Worm (Caenorhabditis elegans) whole organism, L1 larva: ENCODE measurements around the gene dpy-3.

Source experiments
- C34B4.2 ChIP-seq: sonication (generic microtip); optimal IDR thresholded peaks from 2 replicates; lab custom pipeline; 2017; ENCODE audit warnings: mild to moderate bottlenecking, missing genetic modification characterization, missing compliant biosample characterization
- F16B12.6 ChIP-seq: fragments of 150-350 bp; optimal IDR thresholded peaks from 2 replicates; lab custom pipeline; 2014; ENCODE audit warnings: missing biosample characterization, missing genetic modification characterization
- alr-1 ChIP-seq: fragments of 200-800 bp; sonication (Bioruptor generic); optimal IDR thresholded peaks from 2 replicates; lab custom pipeline; 2018; ENCODE audit warnings: borderline replicate concordance, mild to moderate bottlenecking, missing genetic modification characterization, missing compliant biosample characterization
- blmp-1 ChIP-seq: fragments of 150-350 bp; optimal IDR thresholded peaks from 2 replicates; lab custom pipeline; 2014; ENCODE audit warnings: missing biosample characterization, missing genetic modification characterization
- ceh-8 ChIP-seq: fragments of 200-800 bp; sonication (Bioruptor generic); optimal IDR thresholded peaks from 2 replicates; lab custom pipeline; 2018; ENCODE audit warnings: mild to moderate bottlenecking, missing genetic modification characterization, moderate library complexity, missing compliant biosample characterization
- ceh-82 ChIP-seq, 3 experiments: fragments of 150-350 bp in 1 of 3; sonication (generic microtip) in 2 of 3; optimal IDR thresholded peaks; 2 replicates each; lab custom pipeline; 2014 to 2017; ENCODE audit warnings: missing biosample characterization in 3 of 3, missing genetic modification characterization in 3 of 3
- ceh-88 ChIP-seq: fragments of 200-800 bp; sonication (Bioruptor generic); IDR thresholded peaks from 2 replicates; pipeline ENCODE4 v1.3.6; 2022; ENCODE audit warnings: missing genetic modification characterization, missing compliant biosample characterization
- dsc-1 ChIP-seq: sonication (generic microtip); optimal IDR thresholded peaks from 2 replicates; lab custom pipeline; 2016; ENCODE audit warnings: mild to moderate bottlenecking, missing genetic modification characterization, missing compliant biosample characterization
- efl-1 ChIP-seq, 4 experiments: fragments of 150-350 bp; optimal IDR thresholded peaks in 3 of 4; peaks in 1 of 4; 1 replicate in 1 of 4; 2 replicates in 3 of 4; lab custom pipeline; 2014; ENCODE audit warnings: missing biosample characterization in 2 of 4, missing genetic modification characterization in 2 of 4, missing genetic modification reagents in 2 of 4
- egl-27 ChIP-seq, 2 experiments: fragments of 150-350 bp in 1 of 2; sonication (generic microtip); optimal IDR thresholded peaks; 3 replicates each; lab custom pipeline; 2017 to 2018; ENCODE audit warnings: missing biosample characterization in 2 of 2, missing genetic modification characterization in 2 of 2, missing genetic modification reagents in 2 of 2
- elt-2 ChIP-seq: sonication (generic microtip); optimal IDR thresholded peaks from 2 replicates; lab custom pipeline; 2016; ENCODE audit warnings: missing genetic modification characterization, mild to moderate bottlenecking, inconsistent platforms, missing compliant biosample characterization, missing genetic modification reagents
- elt-3 ChIP-seq, 6 experiments: fragments of 150-350 bp in 1 of 6; sonication (generic microtip); optimal IDR thresholded peaks; 2 replicates each; lab custom pipeline; 2017 to 2018; ENCODE audit warnings: missing biosample characterization in 6 of 6, missing genetic modification characterization in 6 of 6, inconsistent platforms in 1 of 6
- fkh-10 ChIP-seq: sonication (generic microtip); optimal IDR thresholded peaks from 2 replicates; lab custom pipeline; 2017; ENCODE audit warnings: missing biosample characterization, missing genetic modification reagents, missing genetic modification characterization
- fkh-8 ChIP-seq: sonication (generic microtip); optimal IDR thresholded peaks from 2 replicates; lab custom pipeline; 2016; ENCODE audit warnings: mild to moderate bottlenecking, missing genetic modification characterization, missing compliant biosample characterization
- fos-1 ChIP-seq: fragments of 150-350 bp; optimal IDR thresholded peaks from 2 replicates; lab custom pipeline; 2014; ENCODE audit warnings: missing biosample characterization, missing genetic modification characterization
- hlh-4 ChIP-seq: sonication (generic microtip); optimal IDR thresholded peaks from 2 replicates; lab custom pipeline; 2016; ENCODE audit warnings: mild to moderate bottlenecking, missing genetic modification characterization, missing compliant biosample characterization
- hpl-2 ChIP-seq: fragments of 150-350 bp; optimal IDR thresholded peaks from 2 replicates; lab custom pipeline; 2014; ENCODE audit warnings: missing biosample characterization, missing genetic modification reagents, missing genetic modification characterization
- jun-1 ChIP-seq: fragments of 150-350 bp; optimal IDR thresholded peaks from 2 replicates; lab custom pipeline; 2014; ENCODE audit warnings: missing biosample characterization, missing genetic modification reagents, missing genetic modification characterization
- lin-14 ChIP-seq: fragments of 200-800 bp; sonication (Bioruptor generic); optimal IDR thresholded peaks from 2 replicates; lab custom pipeline; 2018; ENCODE audit warnings: mild to moderate bottlenecking, missing genetic modification characterization, moderate library complexity, missing compliant biosample characterization
- lir-3 ChIP-seq: sonication (generic microtip); optimal IDR thresholded peaks from 2 replicates; lab custom pipeline; 2016; ENCODE audit warnings: mild to moderate bottlenecking, missing genetic modification characterization, moderate library complexity, missing compliant biosample characterization; ENCODE audit not compliant: poor library complexity
- mab-9 ChIP-seq: fragments of 200-800 bp; sonication (Bioruptor generic); IDR thresholded peaks from 2 replicates; pipeline ENCODE4 v1.3.6; 2022; ENCODE audit warnings: missing genetic modification reagents, missing genetic modification characterization, missing compliant biosample characterization
- mdl-1 ChIP-seq, 2 experiments: fragments of 150-350 bp; optimal IDR thresholded peaks; 2 replicates each; lab custom pipeline; 2014 to 2017; ENCODE audit warnings: missing biosample characterization in 2 of 2, missing genetic modification characterization in 2 of 2, inconsistent platforms in 1 of 2
- mef-2 ChIP-seq: fragments of 150-350 bp; optimal IDR thresholded peaks from 2 replicates; lab custom pipeline; 2014; ENCODE audit warnings: missing biosample characterization, missing genetic modification characterization
- nhr-11 ChIP-seq: fragments of 150-350 bp; optimal IDR thresholded peaks from 2 replicates; lab custom pipeline; 2014; ENCODE audit warnings: missing biosample characterization, missing genetic modification characterization
- nhr-47 ChIP-seq: sonication (generic microtip); optimal IDR thresholded peaks from 2 replicates; lab custom pipeline; 2016; ENCODE audit warnings: mild to moderate bottlenecking, missing genetic modification characterization, moderate library complexity, missing compliant biosample characterization
- nhr-71 ChIP-seq: sonication (generic microtip); optimal IDR thresholded peaks from 2 replicates; lab custom pipeline; 2016; ENCODE audit warnings: mild to moderate bottlenecking, missing genetic modification characterization, moderate library complexity, missing compliant biosample characterization
- nhr-77 ChIP-seq: fragments of 150-350 bp; optimal IDR thresholded peaks from 2 replicates; lab custom pipeline; 2014; ENCODE audit warnings: missing biosample characterization, missing genetic modification characterization
- nhr-85 ChIP-seq: sonication (generic microtip); peaks from one replicate; lab custom pipeline; 2016; ENCODE audit warnings: missing genetic modification characterization, inconsistent platforms, missing compliant biosample characterization
- nhr-90 ChIP-seq: sonication (generic microtip); optimal IDR thresholded peaks from 2 replicates; lab custom pipeline; 2016; ENCODE audit warnings: mild to moderate bottlenecking, missing genetic modification characterization, missing compliant biosample characterization; ENCODE audit not compliant: poor library complexity
- pag-3 ChIP-seq: sonication (generic microtip); optimal IDR thresholded peaks from 2 replicates; lab custom pipeline; 2017; ENCODE audit warnings: missing genetic modification characterization, mild to moderate bottlenecking, missing compliant biosample characterization, antibody characterized with exemption, borderline replicate concordance; ENCODE audit not compliant: insufficient read depth
- sox-4 ChIP-seq: sonication (generic microtip); optimal IDR thresholded peaks from 2 replicates; lab custom pipeline; 2016; ENCODE audit warnings: missing genetic modification characterization, missing compliant biosample characterization
- sptf-1 ChIP-seq: fragments of 150-350 bp; optimal IDR thresholded peaks from 2 replicates; lab custom pipeline; 2014; ENCODE audit warnings: missing biosample characterization, missing genetic modification characterization
- sup-37 ChIP-seq: fragments of 200-800 bp; sonication (Bioruptor generic); optimal IDR thresholded peaks from 2 replicates; lab custom pipeline; 2018; ENCODE audit warnings: mild to moderate bottlenecking, missing genetic modification characterization, missing compliant biosample characterization
- tbx-2 ChIP-seq: sonication (generic microtip); optimal IDR thresholded peaks from 2 replicates; lab custom pipeline; 2016; ENCODE audit warnings: missing genetic modification characterization, missing compliant biosample characterization
- unc-30 ChIP-seq: sonication (generic microtip); optimal IDR thresholded peaks from 2 replicates; lab custom pipeline; 2017; ENCODE audit warnings: missing biosample characterization, missing genetic modification characterization
- ztf-11 ChIP-seq, 2 experiments: sonication (generic microtip); optimal IDR thresholded peaks; 2 replicates each; lab custom pipeline; 2016 to 2017; ENCODE audit warnings: missing genetic modification characterization in 2 of 2, missing biosample characterization in 1 of 2, missing compliant biosample characterization in 1 of 2
- ztf-4 ChIP-seq: fragments of 150-350 bp; optimal IDR thresholded peaks from 2 replicates; lab custom pipeline; 2014; ENCODE audit warnings: missing biosample characterization, missing genetic modification characterization

The dpy-3 gene

ce11 chrX:2157855-2158254 lies 12.4 kb upstream of the dpy-3 start:
- TF ChIP-seq mab-9 (GFP tag; lab: Robert Waterston, UW) (no peak), nhr-85 (tag; lab: Kevin White, UChicago) (peak; percentile 36), hlh-4 (tag; lab: Kevin White, UChicago) (no peak), C34B4.2 (tag; lab: Kevin White, UChicago) (no peak), nhr-77 (tag; lab: Kevin White, UChicago) (no peak), elt-3 (tag; optimal IDR thresholded peaks at IDR 0.05; lab: Kevin White, UChicago) (peak in 1 of 6 experiments; percentile 50), sox-4 (tag; lab: Kevin White, UChicago) (no peak), elt-2 (tag; lab: Kevin White, UChicago) (peak; percentile 78), alr-1 (tag; lab: Kevin White, UChicago) (no peak), tbx-2 (tag; lab: Kevin White, UChicago) (no peak)

ce11 chrX:2153780-2154179 lies 8.3 kb upstream of the dpy-3 start:
- TF ChIP-seq blmp-1 (tag; lab: Kevin White, UChicago) (peak; percentile 70), sup-37 (GFP tag; lab: Kevin White, UChicago) (no peak)

ce11 chrX:2152062-2152461 lies 6.6 kb upstream of the dpy-3 start:
- TF ChIP-seq pag-3 (no peak), elt-3 (tag; optimal IDR thresholded peaks at IDR 0.05; lab: Kevin White, UChicago) (peak in 1 of 6 experiments; percentile 32), ceh-82 (tag; optimal IDR thresholded peaks at IDR 0.05; lab: Kevin White, UChicago) (no peak), nhr-85 (tag; lab: Kevin White, UChicago) (peak; percentile 71), blmp-1 (tag; lab: Kevin White, UChicago) (peak; percentile 87)

- no peak for TF ChIP-seq hpl-2 (GFP tag; lab: Kevin White, UChicago)
- TF ChIP-seq jun-1 (tag; lab: Kevin White, UChicago) = no peak
- no peak for TF ChIP-seq egl-27 (tag; optimal IDR thresholded peaks at IDR 0.05; lab: Kevin White, UChicago)
- TF ChIP-seq lir-3 (tag; lab: Kevin White, UChicago) = no peak
- TF ChIP-seq F16B12.6 (tag; lab: Kevin White, UChicago) = no peak
- TF ChIP-seq lin-14 (GFP tag; lab: Kevin White, UChicago) = no peak
- no peak for TF ChIP-seq sptf-1 (tag; lab: Kevin White, UChicago)
- no peak for TF ChIP-seq efl-1 (optimal IDR thresholded peaks at IDR 0.05; lab: Kevin White, UChicago)
- no peak for TF ChIP-seq efl-1 (GFP tag; optimal IDR thresholded peaks at IDR 0.05 in 1 of 2; lab: Kevin White, UChicago)
These were observed 4.6 kb upstream of the dpy-3 start, which contains the start of gene npax-2 for ce11 chrX:2150006-2150405. Gene npax-2, minus strand, starts transcription at chrX:2150106.

- no peak for TF ChIP-seq tbx-2 (tag; lab: Kevin White, UChicago)
- no peak for TF ChIP-seq fkh-10 (GFP tag; lab: Kevin White, UChicago)
- TF ChIP-seq nhr-11 (tag; lab: Kevin White, UChicago) = no peak
- TF ChIP-seq ztf-11 (tag; optimal IDR thresholded peaks at IDR 0.05; lab: Kevin White, UChicago) = no peak
- no peak for TF ChIP-seq mdl-1 (tag; optimal IDR thresholded peaks at IDR 0.05; lab: Kevin White, UChicago)
- no peak for TF ChIP-seq lir-3 (tag; lab: Kevin White, UChicago)
- no peak for TF ChIP-seq unc-30 (tag; lab: Kevin White, UChicago)
- no peak for TF ChIP-seq ztf-4
- TF ChIP-seq ceh-82 (tag; optimal IDR thresholded peaks at IDR 0.05; lab: Kevin White, UChicago) = no peak
These were observed 572 bp downstream of the dpy-3 start for ce11 chrX:2144875-2145274.

ce11 chrX:2144236-2144635 lies 1.2 kb downstream of the dpy-3 start:
- TF ChIP-seq fkh-8 (peak; percentile 85), dsc-1 (peak; percentile 23), mef-2 (no peak), sptf-1 (tag; lab: Kevin White, UChicago) (no peak), ceh-88 (GFP tag; lab: Robert Waterston, UW) (no peak), fos-1 (no peak), lin-14 (GFP tag; lab: Kevin White, UChicago) (peak; percentile 5), nhr-47 (peak; percentile 33), ceh-8 (GFP tag; lab: Kevin White, UChicago) (peak; percentile 58), nhr-90 (tag; lab: Kevin White, UChicago) (no peak), nhr-71 (peak; percentile 54)
